Fruit fly (Drosophila melanogaster): ENCODE data around the gene SNCF.
A peak's percentile ranks its signal among the peaks of the same experiment; 100 is the strongest.

The SNCF gene

dm6 chr3L:13348733-13349132, 29.6 kb upstream of the SNCF start, which contains the start of gene CG17687:
CG17687 (plus strand) TSS chr3L:13349033.
- TF ChIP-seq cwo (GFP tag; optimal IDR thresholded peaks at IDR 0.05): no peak
- TF ChIP-seq Abd-B (GFP tag; optimal IDR thresholded peaks at IDR 0.05): no peak
- no peak for TF ChIP-seq gfzf (GFP tag; optimal IDR thresholded peaks at IDR 0.05)
- TF ChIP-seq ab (GFP tag; optimal IDR thresholded peaks at IDR 0.05): no peak
- TF ChIP-seq CG15514 (GFP tag; optimal IDR thresholded peaks at IDR 0.05): no peak
- TF ChIP-seq CG18764 (GFP tag; optimal IDR thresholded peaks at IDR 0.05): no peak
- no peak for TF ChIP-seq trh (GFP tag; optimal IDR thresholded peaks at IDR 0.05)
- TF ChIP-seq chif (GFP tag; optimal IDR thresholded peaks at IDR 0.05): no peak
- TF ChIP-seq ham (GFP tag; IDR thresholded peaks at IDR 0.05): no peak
- no peak for TF ChIP-seq D19B (GFP tag; optimal IDR thresholded peaks at IDR 0.05)
- TF ChIP-seq zf30C (GFP tag; optimal IDR thresholded peaks at IDR 0.05): no peak
- no peak for TF ChIP-seq CG5180 (GFP tag; optimal IDR thresholded peaks at IDR 0.05)
- TF ChIP-seq jumu (GFP tag; optimal IDR thresholded peaks at IDR 0.05): no peak
- TF ChIP-seq mam (GFP tag; optimal IDR thresholded peaks at IDR 0.05): no peak
- no peak for TF ChIP-seq CG2875 (GFP tag; optimal IDR thresholded peaks at IDR 0.05)
- TF ChIP-seq vnd (GFP tag; IDR thresholded peaks at IDR 0.05; ENCODE audit: partially characterized antibody): no peak
- no peak for TF ChIP-seq MBD-R2 (GFP tag; IDR thresholded peaks at IDR 0.05)
- no peak for TF ChIP-seq CG11093 (GFP tag; IDR thresholded peaks at IDR 0.05)

- TF ChIP-seq h (optimal IDR thresholded peaks at IDR 0.05): no peak
- peak; percentile 42 for TF ChIP-seq CG3281 (GFP tag; optimal IDR thresholded peaks at IDR 0.05)
- no peak for TF ChIP-seq Sry-β (GFP tag; optimal IDR thresholded peaks at IDR 0.05)
- no peak for TF ChIP-seq CG16779 (GFP tag; IDR thresholded peaks at IDR 0.05)
- no peak for TF ChIP-seq CG13287 (GFP tag; IDR thresholded peaks at IDR 0.05; ENCODE audit: partially characterized antibody)
- no peak for TF ChIP-seq pb (GFP tag; optimal IDR thresholded peaks at IDR 0.05)
- no peak for TF ChIP-seq slp2 (GFP tag; optimal IDR thresholded peaks at IDR 0.05)
- no peak for TF ChIP-seq mld (GFP tag; IDR thresholded peaks at IDR 0.05; ENCODE audit: partially characterized antibody)
- no peak for TF ChIP-seq MTF-1 (GFP tag; optimal IDR thresholded peaks at IDR 0.05; ENCODE audit: borderline replicate concordance)
- no peak for TF ChIP-seq Elba2 (GFP tag; optimal IDR thresholded peaks at IDR 0.05)
- no peak for TF ChIP-seq Nf-YA (GFP tag; IDR thresholded peaks at IDR 0.05)
- TF ChIP-seq CG6791 (GFP tag; IDR thresholded peaks at IDR 0.05; ENCODE audit: partially characterized antibody): no peak
- peak; percentile 33; the same call in 1 of the 2 replicates for TF ChIP-seq CG17328 (GFP tag; IDR thresholded peaks at IDR 0.05)
- no peak for TF ChIP-seq kni (GFP tag; optimal IDR thresholded peaks at IDR 0.05)
- TF ChIP-seq CG7372 (GFP tag; IDR thresholded peaks at IDR 0.05): peak; percentile 69
- TF ChIP-seq vnd (GFP tag; IDR thresholded peaks at IDR 0.05; ENCODE audit: partially characterized antibody): no peak
- TF ChIP-seq Doc2 (GFP tag; IDR thresholded peaks at IDR 0.05): no peak
- TF ChIP-seq seq (GFP tag; IDR thresholded peaks at IDR 0.05): peak; percentile 54; the same call in 1 of the 2 replicates
- TF ChIP-seq kah (GFP tag; optimal IDR thresholded peaks at IDR 0.05): no peak
- TF ChIP-seq eyg (GFP tag; optimal IDR thresholded peaks at IDR 0.05): no peak
- TF ChIP-seq CG16813 (GFP tag; IDR thresholded peaks at IDR 0.05; ENCODE audit: partially characterized antibody): no peak
- no peak for TF ChIP-seq repo (GFP tag; optimal IDR thresholded peaks at IDR 0.05)
- TF ChIP-seq B-H2 (GFP tag; optimal IDR thresholded peaks at IDR 0.05): peak; percentile 62
- peak; percentile 40 for TF ChIP-seq CG4820 (GFP tag; optimal IDR thresholded peaks at IDR 0.05)
- TF ChIP-seq CG2116 (GFP tag; optimal IDR thresholded peaks at IDR 0.05): no peak
- TF ChIP-seq CG8478 (optimal IDR thresholded peaks at IDR 0.05): no peak
- peak; percentile 71 for TF ChIP-seq ara (GFP tag; IDR thresholded peaks at IDR 0.05)
- no peak for TF ChIP-seq mirr (GFP tag; optimal IDR thresholded peaks at IDR 0.05)
- no peak for TF ChIP-seq CG15601 (tag; optimal IDR thresholded peaks at IDR 0.05)
- no peak for TF ChIP-seq CG17912 (GFP tag; optimal IDR thresholded peaks at IDR 0.05)
- TF ChIP-seq psq (GFP tag; optimal IDR thresholded peaks at IDR 0.05): no peak
- no peak for TF ChIP-seq CG3838 (GFP tag; optimal IDR thresholded peaks at IDR 0.05)
- no peak for TF ChIP-seq en (GFP tag; optimal IDR thresholded peaks at IDR 0.05)
- TF ChIP-seq lbe (GFP tag; optimal IDR thresholded peaks at IDR 0.05): no peak
Observed at dm6 chr3L:13356084-13356693, 22.2 kb upstream of the SNCF start, which contains the start of gene Nplp2. Nplp2 (plus strand) TSS chr3L:13356376.
